Worm (Caenorhabditis elegans): ENCODE results near the gene C50B6.1.

The C50B6.1 gene

ce11 chrV:13313045-13313623 is 4.4 kb downstream of the C50B6.1 start, which contains the start of gene C50B6.3 (continued):
- TF ChIP-seq nhr-80 (tag; optimal IDR thresholded peaks at IDR 0.05) (no peak), ztf-3 (GFP tag; optimal IDR thresholded peaks at IDR 0.05) (no peak), Y53G8AR.9 (GFP tag; conservative IDR thresholded peaks at IDR 0.05) (no peak; the same call in 1 of the 2 replicates), F39B2.1 (GFP tag; IDR thresholded peaks at IDR 0.05) (no peak), bed-2 (GFP tag; IDR thresholded peaks at IDR 0.05) (0 out of 2 replicates have a peak, but pooled peaks have one; percentile 23), attf-5 (GFP tag; optimal IDR thresholded peaks at IDR 0.05) (peak; percentile 41), somi-1 (GFP tag; optimal IDR thresholded peaks at IDR 0.05) (no peak), F49E8.2 (tag; optimal IDR thresholded peaks at IDR 0.05; ENCODE audit: insufficient read depth) (no peak), cebp-2 (GFP tag; IDR thresholded peaks at IDR 0.05) (no peak), snpc-1.3 (tag; optimal IDR thresholded peaks at IDR 0.05; ENCODE audit: insufficient read depth) (no peak), tlf-1 (GFP tag; optimal IDR thresholded peaks at IDR 0.05) (no peak), lsl-1 (GFP tag; optimal IDR thresholded peaks at IDR 0.05) (peak; percentile 70), B0261.1 (tag; optimal IDR thresholded peaks at IDR 0.05) (no peak), madf-8 (GFP tag; conservative IDR thresholded peaks at IDR 0.05) (peak; percentile 27; the same call in 1 of the 2 replicates), lsy-27 (tag; optimal IDR thresholded peaks at IDR 0.05; ENCODE audit: borderline replicate concordance, insufficient read depth) (no peak), F52B5.7 (tag; optimal IDR thresholded peaks at IDR 0.05) (no peak), T26A5.8 (tag; optimal IDR thresholded peaks at IDR 0.05) (no peak), hlh-26 (GFP tag; conservative IDR thresholded peaks at IDR 0.05) (no peak), Y79H2A.3 (GFP tag; conservative IDR thresholded peaks at IDR 0.05) (no peak), lag-1 (GFP tag; IDR thresholded peaks at IDR 0.05) (no peak), mxl-1 (tag; optimal IDR thresholded peaks at IDR 0.05) (no peak), F22D6.2 (tag; optimal IDR thresholded peaks at IDR 0.05) (no peak), lir-1 (GFP tag; conservative IDR thresholded peaks at IDR 0.05) (no peak), mcd-1 (GFP tag; IDR thresholded peaks at IDR 0.05) (peak; percentile 59; the same call in 1 of the 2 replicates), let-607 (tag; optimal IDR thresholded peaks at IDR 0.05) (no peak), ama-1 (optimal IDR thresholded peaks at IDR 0.05) (no peak), ama-1 (GFP tag; optimal IDR thresholded peaks at IDR 0.05) (no peak), rec-8 (tag; optimal IDR thresholded peaks at IDR 0.05) (peak in 1 of 2 experiments; percentile 14), C17E4.6 (GFP tag; IDR thresholded peaks at IDR 0.05) (no peak), ccch-3 (GFP tag; optimal IDR thresholded peaks at IDR 0.05) (peak; percentile 46), ceh-100 (GFP tag; IDR thresholded peaks at IDR 0.05) (no peak), unc-130 (GFP tag; optimal IDR thresholded peaks at IDR 0.05) (peak; percentile 70), hmg-20 (GFP tag; IDR thresholded peaks at IDR 0.05) (no peak), him-1 (tag; optimal IDR thresholded peaks at IDR 0.05) (no peak), ceh-40 (GFP tag; IDR thresholded peaks at IDR 0.05) (no peak), Y56A3A.18 (GFP tag; IDR thresholded peaks at IDR 0.05) (no peak), madf-6 (GFP tag; IDR thresholded peaks at IDR 0.05) (peak; percentile 82), tbx-9 (tag; optimal IDR thresholded peaks at IDR 0.05; ENCODE audit: borderline replicate concordance) (no peak), nfya-2 (GFP tag; IDR thresholded peaks at IDR 0.05) (no peak), madf-3 (GFP tag; IDR thresholded peaks at IDR 0.05) (0 out of 2 replicates have a peak, but pooled peaks have one; percentile 33), mel-28 (tag; optimal IDR thresholded peaks at IDR 0.05; ENCODE audit: borderline replicate concordance) (no peak), D2030.7 (GFP tag; IDR thresholded peaks at IDR 0.05) (peak; percentile 48; the same call in 1 of the 2 replicates), egrh-3 (GFP tag; IDR thresholded peaks at IDR 0.05) (no peak), sptf-2 (GFP tag; optimal IDR thresholded peaks at IDR 0.05) (no peak), efl-1 (GFP tag; optimal IDR thresholded peaks at IDR 0.05) (peak; percentile 11), K11D2.4 (GFP tag; IDR thresholded peaks at IDR 0.05) (no peak), sea-2 (GFP tag; IDR thresholded peaks at IDR 0.05) (no peak), K12H6.12 (tag; optimal IDR thresholded peaks at IDR 0.05) (peak; percentile 44)

Measured in whole organism, young adult.